Worm (Caenorhabditis elegans): Measurements from ENCODE around the gene Y38H6C.4.

- no peak for TF ChIP-seq dao-5 (tag; optimal IDR thresholded peaks at IDR 0.05)
- TF ChIP-seq W03F9.2 (tag; optimal IDR thresholded peaks at IDR 0.05) = no peak
- TF ChIP-seq him-1 (tag; optimal IDR thresholded peaks at IDR 0.05) = no peak
These were observed 27.9 kb downstream of the Y38H6C.4 start for ce11 chrV:20476981-20477380.
